Fruit fly (Drosophila melanogaster) whole organism, prepupa: ENCODE results near the gene Rbm13.

ENCODE experiments used
- Blimp-1 ChIP-seq: fragments of 200-800 bp; sonication (Bioruptor generic); optimal IDR thresholded peaks from 3 replicates; lab custom pipeline; 2017; ENCODE audit warnings: missing biosample characterization, missing genetic modification characterization, mild to moderate bottlenecking, moderate library complexity, missing genetic modification reagents
- CG10631 ChIP-seq: fragments of 200-800 bp; sonication (Bioruptor generic); optimal IDR thresholded peaks from 2 replicates; lab custom pipeline; 2016; ENCODE audit warnings: missing biosample characterization, missing genetic modification characterization
- CG10669 ChIP-seq: fragments of 200-800 bp; sonication (Bioruptor generic); optimal IDR thresholded peaks from 3 replicates; lab custom pipeline; 2018; ENCODE audit warnings: missing biosample characterization, mild to moderate bottlenecking, missing genetic modification characterization, moderate library complexity
- CG11294 ChIP-seq: fragments of 200-800 bp; sonication (Bioruptor generic); IDR thresholded peaks from 2 replicates; pipeline ENCODE4 v1.3.6; 2022; ENCODE audit warnings: missing biosample characterization, missing genetic modification characterization
- CG11902 ChIP-seq: fragments of 200-800 bp; sonication (Bioruptor generic); optimal IDR thresholded peaks from 3 replicates; lab custom pipeline; 2016; ENCODE audit warnings: missing biosample characterization, missing genetic modification characterization
- CG15336 ChIP-seq: fragments of 200-800 bp; sonication (Bioruptor generic); IDR thresholded peaks from 2 replicates; pipeline ENCODE4 v1.3.6; 2022; ENCODE audit warnings: missing biosample characterization, missing genetic modification characterization
- CG1621 ChIP-seq: fragments of 200-800 bp; sonication (Bioruptor generic); optimal IDR thresholded peaks from 3 replicates; lab custom pipeline; 2018; ENCODE audit warnings: missing biosample characterization, mild to moderate bottlenecking, missing genetic modification characterization
- CG16779 ChIP-seq: fragments of 200-800 bp; sonication (Bioruptor generic); optimal IDR thresholded peaks from 3 replicates; lab custom pipeline; 2017; ENCODE audit warnings: missing biosample characterization, mild to moderate bottlenecking, missing genetic modification characterization
- CG3032 ChIP-seq: fragments of 200-800 bp; optimal IDR thresholded peaks from 2 replicates; lab custom pipeline; 2019; ENCODE audit warnings: missing biosample characterization, mild to moderate bottlenecking, missing genetic modification characterization, moderate library complexity
- CG31627 ChIP-seq: fragments of 200-800 bp; sonication (Bioruptor generic); optimal IDR thresholded peaks from 3 replicates; lab custom pipeline; 2016; ENCODE audit warnings: missing biosample characterization, missing genetic modification characterization
- CG32006 ChIP-seq: fragments of 200-800 bp; sonication (Bioruptor generic); optimal IDR thresholded peaks from 3 replicates; lab custom pipeline; 2017; ENCODE audit warnings: missing biosample characterization, mild to moderate bottlenecking, missing genetic modification characterization
- CG34406 ChIP-seq: fragments of 200-800 bp; sonication (Bioruptor generic); optimal IDR thresholded peaks from 3 replicates; lab custom pipeline; 2016; ENCODE audit warnings: missing biosample characterization, missing genetic modification characterization
- CG3919 ChIP-seq: fragments of 200-800 bp; sonication (Bioruptor generic); optimal IDR thresholded peaks from 3 replicates; lab custom pipeline; 2016; ENCODE audit warnings: missing biosample characterization, missing genetic modification characterization
- CG6163 ChIP-seq: fragments of 200-800 bp; sonication (Bioruptor generic); IDR thresholded peaks from 3 replicates; pipeline ENCODE4 v1.3.6; 2022; ENCODE audit warnings: missing biosample characterization, missing genetic modification characterization
- CG6276 ChIP-seq: fragments of 200-800 bp; sonication (Bioruptor generic); optimal IDR thresholded peaks from 2 replicates; lab custom pipeline; 2017; ENCODE audit warnings: missing biosample characterization, mild to moderate bottlenecking, missing genetic modification characterization
- CG6792 ChIP-seq: fragments of 200-800 bp; sonication (Bioruptor generic); optimal IDR thresholded peaks from 3 replicates; lab custom pipeline; 2016; ENCODE audit warnings: missing biosample characterization, missing genetic modification characterization
- CG6854 ChIP-seq: fragments of 200-800 bp; sonication (Bioruptor generic); optimal IDR thresholded peaks from 2 replicates; lab custom pipeline; 2017; ENCODE audit warnings: missing biosample characterization, mild to moderate bottlenecking, missing genetic modification characterization
- CG7368 ChIP-seq: fragments of 200-800 bp; sonication (Bioruptor generic); optimal IDR thresholded peaks from 3 replicates; lab custom pipeline; 2016; ENCODE audit warnings: missing biosample characterization, missing genetic modification characterization
- CG8119 ChIP-seq: fragments of 200-800 bp; sonication (Bioruptor generic); IDR thresholded peaks from 3 replicates; pipeline ENCODE4 v1.3.6; 2022; ENCODE audit warnings: missing biosample characterization, missing genetic modification characterization
- CG8632 ChIP-seq: fragments of 200-800 bp; sonication (Bioruptor generic); optimal IDR thresholded peaks from 3 replicates; lab custom pipeline; 2016; ENCODE audit warnings: missing biosample characterization, missing genetic modification characterization
- CG9139 ChIP-seq: fragments of 200-800 bp; sonication (Bioruptor generic); optimal IDR thresholded peaks from 3 replicates; lab custom pipeline; 2017; ENCODE audit warnings: missing biosample characterization, mild to moderate bottlenecking, missing genetic modification characterization
- Eip75B ChIP-seq: fragments of 200-800 bp; sonication (Bioruptor generic); optimal IDR thresholded peaks from 3 replicates; lab custom pipeline; 2016; ENCODE audit warnings: missing biosample characterization, missing genetic modification characterization
- Eip93F ChIP-seq: fragments of 200-800 bp; sonication (Bioruptor generic); optimal IDR thresholded peaks from 2 replicates; lab custom pipeline; 2016; ENCODE audit warnings: missing biosample characterization, mild to moderate bottlenecking, missing genetic modification characterization
- Ets21C ChIP-seq: fragments of 200-800 bp; sonication (Bioruptor generic); optimal IDR thresholded peaks from 3 replicates; lab custom pipeline; 2016; ENCODE audit warnings: missing biosample characterization, missing genetic modification characterization
- Ets96B ChIP-seq: fragments of 200-800 bp; optimal IDR thresholded peaks from 2 replicates; lab custom pipeline; 2019; ENCODE audit warnings: missing biosample characterization, mild to moderate bottlenecking, missing genetic modification characterization, moderate library complexity
- Hr38 ChIP-seq: sonication (Bioruptor generic); optimal IDR thresholded peaks from 2 replicates; lab custom pipeline; 2016; ENCODE audit warnings: missing biosample characterization, missing genetic modification characterization
- Hr4 ChIP-seq: fragments of 200-800 bp; sonication (Bioruptor generic); optimal IDR thresholded peaks from 3 replicates; lab custom pipeline; 2016; ENCODE audit warnings: missing biosample characterization, missing genetic modification characterization
- Lpt ChIP-seq: fragments of 200-800 bp; sonication (Bioruptor generic); optimal IDR thresholded peaks from 3 replicates; lab custom pipeline; 2016; ENCODE audit warnings: missing biosample characterization, missing genetic modification characterization
- Sox14 ChIP-seq: fragments of 200-800 bp; sonication (Bioruptor generic); optimal IDR thresholded peaks from 3 replicates; lab custom pipeline; 2016; ENCODE audit warnings: missing biosample characterization, missing genetic modification characterization
- Sox15 ChIP-seq: fragments of 200-800 bp; sonication (Bioruptor generic); optimal IDR thresholded peaks from 3 replicates; lab custom pipeline; 2016; ENCODE audit warnings: missing biosample characterization, missing genetic modification characterization
- achi ChIP-seq: fragments of 200-800 bp; sonication (Bioruptor generic); optimal IDR thresholded peaks from 3 replicates; lab custom pipeline; 2016; ENCODE audit warnings: missing biosample characterization, missing genetic modification characterization
- acj6 ChIP-seq: fragments of 200-800 bp; sonication (Bioruptor generic); optimal IDR thresholded peaks from 3 replicates; lab custom pipeline; 2016; ENCODE audit warnings: missing biosample characterization, missing genetic modification characterization
- cyc ChIP-seq: fragments of 200-800 bp; sonication (Bioruptor generic); optimal IDR thresholded peaks from 3 replicates; lab custom pipeline; 2016; ENCODE audit warnings: missing biosample characterization, missing genetic modification characterization
- dac ChIP-seq: fragments of 200-800 bp; sonication (Bioruptor generic); optimal IDR thresholded peaks from 2 replicates; lab custom pipeline; 2017; ENCODE audit warnings: missing biosample characterization, mild to moderate bottlenecking, missing genetic modification characterization
- dsx ChIP-seq: fragments of 200-800 bp; optimal IDR thresholded peaks from 3 replicates; lab custom pipeline; 2019; ENCODE audit warnings: missing biosample characterization, mild to moderate bottlenecking, missing genetic modification characterization, moderate library complexity; ENCODE audit not compliant: poor library complexity, severe bottlenecking
- eg ChIP-seq: fragments of 200-800 bp; sonication (Bioruptor generic); IDR thresholded peaks from 3 replicates; pipeline ENCODE4 v1.3.6; 2022; ENCODE audit warnings: missing biosample characterization, missing genetic modification characterization
- fd59A ChIP-seq: fragments of 200-800 bp; sonication (Bioruptor generic); optimal IDR thresholded peaks from 2 replicates; lab custom pipeline; 2017; ENCODE audit warnings: missing biosample characterization, mild to moderate bottlenecking, missing genetic modification characterization, missing genetic modification reagents
- fd85E ChIP-seq: fragments of 200-800 bp; sonication (Bioruptor generic); optimal IDR thresholded peaks from 3 replicates; lab custom pipeline; 2016; ENCODE audit warnings: missing biosample characterization, missing genetic modification characterization
- net ChIP-seq: fragments of 200-800 bp; sonication (Bioruptor generic); optimal IDR thresholded peaks from 3 replicates; lab custom pipeline; 2016; ENCODE audit warnings: missing biosample characterization, missing genetic modification characterization
- pdm3 ChIP-seq: fragments of 200-800 bp; sonication (Bioruptor generic); optimal IDR thresholded peaks from 3 replicates; lab custom pipeline; 2016; ENCODE audit warnings: missing biosample characterization, missing genetic modification characterization
- salr ChIP-seq, 2 experiments: fragments of 200-800 bp; sonication (Bioruptor generic); optimal IDR thresholded peaks; 3 replicates each; lab custom pipeline; 2016 to 2018; ENCODE audit warnings: missing biosample characterization in 2 of 2, missing genetic modification characterization in 2 of 2, mild to moderate bottlenecking in 1 of 2
- spab ChIP-seq: fragments of 200-800 bp; sonication (Bioruptor generic); optimal IDR thresholded peaks from 2 replicates; lab custom pipeline; 2017; ENCODE audit warnings: missing biosample characterization, mild to moderate bottlenecking, missing genetic modification characterization, missing genetic modification reagents
- ss ChIP-seq, 2 experiments: fragments of 200-800 bp; sonication (Bioruptor generic); optimal IDR thresholded peaks; 2 replicates in 1 of 2; 3 replicates in 1 of 2; lab custom pipeline; 2017 to 2018; ENCODE audit warnings: mild to moderate bottlenecking in 2 of 2, missing biosample characterization in 2 of 2, missing genetic modification characterization in 2 of 2, moderate library complexity in 1 of 2
- svp ChIP-seq: fragments of 200-800 bp; sonication (Bioruptor generic); peaks from one replicate; lab custom pipeline; 2016; ENCODE audit warnings: missing biosample characterization, missing genetic modification characterization
- topi ChIP-seq: fragments of 200-800 bp; sonication (Bioruptor generic); optimal IDR thresholded peaks from 3 replicates; lab custom pipeline; 2016; ENCODE audit warnings: missing biosample characterization, missing genetic modification characterization
- vri ChIP-seq: fragments of 200-800 bp; sonication (Bioruptor generic); optimal IDR thresholded peaks from 3 replicates; lab custom pipeline; 2016; ENCODE audit warnings: missing biosample characterization, mild to moderate bottlenecking, missing genetic modification characterization

Gene Rbm13

dm6 chrX:8863554-8864498 lies 37.7 kb upstream of the Rbm13 start (continued):
- TF ChIP-seq spab (peak; percentile 80), Sox14 (GFP tag; lab: Kevin White, UChicago) (peak; percentile 57), CG16779 (tag; lab: Kevin White, UChicago) (peak; percentile 79), topi (GFP tag; lab: Kevin White, UChicago) (peak; percentile 77), CG10669 (GFP tag; lab: Kevin White, UChicago) (peak; percentile 69), CG1621 (tag; lab: Kevin White, UChicago) (peak; percentile 71), CG15336 (peak; percentile 84), CG6854 (GFP tag; lab: Kevin White, UChicago) (peak; percentile 83), CG32006 (GFP tag; lab: Kevin White, UChicago) (peak; percentile 88), fd59A (GFP tag; lab: Kevin White, UChicago) (peak; percentile 53), Lpt (GFP tag; lab: Kevin White, UChicago) (peak; percentile 84), cyc (GFP tag; lab: Kevin White, UChicago) (peak; percentile 71), CG6163 (GFP tag; lab: Robert Waterston, UW) (peak; percentile 92), svp (GFP tag; lab: Kevin White, UChicago) (peak; percentile 82), CG11294 (no peak; the same call in 1 of the 2 replicates), CG3032 (tag; lab: Kevin White, UChicago) (peak; percentile 88), Ets21C (GFP tag; lab: Kevin White, UChicago) (peak; percentile 66), salr (GFP tag; optimal IDR thresholded peaks at IDR 0.05; lab: Kevin White, UChicago) (peak; percentile 47 to 69), dac (GFP tag; lab: Kevin White, UChicago) (peak; percentile 71), Hr38 (no peak), achi (GFP tag; lab: Kevin White, UChicago) (peak; percentile 86), pdm3 (GFP tag; lab: Kevin White, UChicago) (peak; percentile 77), acj6 (GFP tag; lab: Kevin White, UChicago) (peak; percentile 70), CG9139 (GFP tag; lab: Kevin White, UChicago) (peak; percentile 93), Hr4 (GFP tag; lab: Kevin White, UChicago) (peak; percentile 60), CG3919 (GFP tag; lab: Kevin White, UChicago) (peak; percentile 83), dsx (GFP tag; lab: Kevin White, UChicago) (peak; percentile 89), CG31627 (GFP tag; lab: Kevin White, UChicago) (peak; percentile 70), CG8119 (GFP tag; lab: Robert Waterston, UW) (peak; percentile 89), vri (GFP tag; lab: Kevin White, UChicago) (peak; percentile 54), CG34406 (GFP tag; lab: Kevin White, UChicago) (peak; percentile 87), Sox15 (GFP tag; lab: Kevin White, UChicago) (peak; percentile 59), Eip93F (peak; percentile 63), ss (GFP tag; optimal IDR thresholded peaks at IDR 0.05; lab: Kevin White, UChicago) (peak; percentile 90 to 94), CG6276 (GFP tag; lab: Kevin White, UChicago) (peak; percentile 82)
- TF ChIP-seq, all 60 proteins: peak for 57

dm6 chrX:8866256-8866655 lies 35.2 kb upstream of the Rbm13 start:
- TF ChIP-seq achi (GFP tag; lab: Kevin White, UChicago) (peak; percentile 28), CG7368 (GFP tag; lab: Kevin White, UChicago) (no peak), CG10631 (GFP tag; lab: Kevin White, UChicago) (peak; percentile 22), Hr4 (GFP tag; lab: Kevin White, UChicago) (no peak), CG16779 (tag; lab: Kevin White, UChicago) (no peak), eg (GFP tag; lab: Robert Waterston, UW) (peak; percentile 52; the same call in 1 of the 3 replicates), Eip75B (no peak), dsx (GFP tag; lab: Kevin White, UChicago) (no peak), Sox15 (GFP tag; lab: Kevin White, UChicago) (no peak), Blimp-1 (peak; percentile 31), acj6 (GFP tag; lab: Kevin White, UChicago) (peak; percentile 5), CG9139 (GFP tag; lab: Kevin White, UChicago) (no peak), svp (GFP tag; lab: Kevin White, UChicago) (peak; percentile 72), fd85E (GFP tag; lab: Kevin White, UChicago) (no peak), net (no peak), CG6792 (GFP tag; lab: Kevin White, UChicago) (peak; percentile 40), CG8632 (GFP tag; lab: Kevin White, UChicago) (peak; percentile 19), CG15336 (peak; percentile 32; the same call in 1 of the 2 replicates), CG8119 (GFP tag; lab: Robert Waterston, UW) (peak; percentile 28; the same call in 1 of the 3 replicates), Lpt (GFP tag; lab: Kevin White, UChicago) (no peak), dac (GFP tag; lab: Kevin White, UChicago) (no peak), Ets21C (GFP tag; lab: Kevin White, UChicago) (no peak), CG11902 (GFP tag; lab: Kevin White, UChicago) (no peak), Hr38 (no peak), Ets96B (tag; lab: Kevin White, UChicago) (peak; percentile 22)
